Fruit fly (Drosophila melanogaster) S2 (cell line): ENCODE data around the gene CG8661.

ENCODE experiments used
- CG8478 ChIP-seq: fragments of >200 bp; optimal IDR thresholded peaks from 2 replicates; lab custom pipeline; 2018
- CTCF ChIP-seq, 2 experiments: fragments of >200 bp; optimal IDR thresholded peaks; 2 replicates each; lab custom pipeline; 2018

dm6 chrX:17297070-17297689 lies 12.9 kb upstream of the CG8661 start:
- TF ChIP-seq CG8478 (lab: Kevin White, UChicago) (no peak), CTCF (optimal IDR thresholded peaks at IDR 0.05; lab: Kevin White, UChicago) (no peak)
